Worm (Caenorhabditis elegans) whole organism, L4 larva: ENCODE data around the gene Y77E11A.12.

Source experiments
- F10B5.3 ChIP-seq: sonication (generic microtip); optimal IDR thresholded peaks from 2 replicates; lab custom pipeline; 2016; ENCODE audit warnings: mild to moderate bottlenecking, missing genetic modification characterization, missing compliant biosample characterization
- T20F7.1 ChIP-seq: fragments of 200-800 bp; sonication (Bioruptor generic); optimal IDR thresholded peaks from 2 replicates; lab custom pipeline; 2018; ENCODE audit warnings: mild to moderate bottlenecking, missing genetic modification characterization, missing compliant biosample characterization
- Y48G9A.11 ChIP-seq: fragments of 200-800 bp; sonication (Bioruptor generic); IDR thresholded peaks from 2 replicates; pipeline ENCODE4 v1.3.6; 2022; ENCODE audit warnings: missing genetic modification reagents, missing genetic modification characterization, missing compliant biosample characterization
- aha-1 ChIP-seq: fragments of 150-350 bp; peaks from one replicate; lab custom pipeline; 2014; ENCODE audit warnings: missing biosample characterization, missing genetic modification characterization
- aly-2 ChIP-seq: sonication (generic microtip); optimal IDR thresholded peaks from 2 replicates; lab custom pipeline; 2018; ENCODE audit warnings: missing biosample characterization, missing genetic modification characterization
- ces-1 ChIP-seq: fragments of 150-350 bp; sonication (generic microtip); optimal IDR thresholded peaks from 4 replicates; lab custom pipeline; 2014; ENCODE audit warnings: missing biosample characterization, missing genetic modification reagents, missing genetic modification characterization
- cey-2 ChIP-seq: sonication (generic microtip); optimal IDR thresholded peaks from 3 replicates; lab custom pipeline; 2017; ENCODE audit warnings: missing genetic modification characterization, mild to moderate bottlenecking, missing compliant biosample characterization, antibody characterized with exemption, borderline replicate concordance; ENCODE audit not compliant: insufficient read depth
- daf-12 ChIP-seq: fragments of 150-350 bp; optimal IDR thresholded peaks from 2 replicates; lab custom pipeline; 2014; ENCODE audit warnings: missing biosample characterization, missing genetic modification reagents, missing genetic modification characterization
- daf-16 ChIP-seq, 3 experiments: sonication (generic microtip); optimal IDR thresholded peaks; 2 replicates each; lab custom pipeline; 2016 to 2017; ENCODE audit warnings: missing genetic modification characterization in 3 of 3, missing genetic modification reagents in 3 of 3, mild to moderate bottlenecking in 2 of 3, missing compliant biosample characterization in 2 of 3, missing biosample characterization in 1 of 3, moderate library complexity in 1 of 3
- dmd-6 ChIP-seq: fragments of 200-800 bp; sonication (Bioruptor generic); IDR thresholded peaks from 2 replicates; pipeline ENCODE4 v1.3.6; 2022; ENCODE audit warnings: missing genetic modification reagents, missing genetic modification characterization, missing compliant biosample characterization
- dve-1 ChIP-seq: sonication (generic microtip); optimal IDR thresholded peaks from 2 replicates; lab custom pipeline; 2017; ENCODE audit warnings: antibody characterized with exemption, mild to moderate bottlenecking, missing genetic modification characterization, missing compliant biosample characterization; ENCODE audit not compliant: insufficient read depth
- fkh-10 ChIP-seq: fragments of 150-350 bp; optimal IDR thresholded peaks from 2 replicates; lab custom pipeline; 2014; ENCODE audit warnings: missing biosample characterization, missing genetic modification reagents, missing genetic modification characterization
- gei-8 ChIP-seq: fragments of 200-800 bp; sonication (Bioruptor generic); optimal IDR thresholded peaks from 2 replicates; lab custom pipeline; 2018; ENCODE audit warnings: mild to moderate bottlenecking, missing genetic modification characterization, missing compliant biosample characterization
- hif-1 ChIP-seq, 2 experiments: sonication (generic microtip); optimal IDR thresholded peaks; 2 replicates each; lab custom pipeline; 2016 to 2017; ENCODE audit warnings: missing compliant biosample characterization in 2 of 2, missing genetic modification characterization in 2 of 2, missing genetic modification reagents in 2 of 2, missing genotype in 2 of 2, mild to moderate bottlenecking in 1 of 2
- lin-1 ChIP-seq: fragments of 200-800 bp; sonication (Bioruptor generic); IDR thresholded peaks from 2 replicates; pipeline ENCODE4 v1.3.6; 2022; ENCODE audit warnings: missing genetic modification reagents, missing genetic modification characterization, missing compliant biosample characterization
- lin-38 ChIP-seq: fragments of 200-800 bp; sonication (Bioruptor generic); IDR thresholded peaks from 2 replicates; pipeline ENCODE4 v1.3.6; 2022; ENCODE audit warnings: missing genetic modification reagents, missing genetic modification characterization, missing compliant biosample characterization
- lin-39 ChIP-seq: fragments of 150-350 bp; optimal IDR thresholded peaks from 2 replicates; lab custom pipeline; 2014; ENCODE audit warnings: missing biosample characterization, missing genetic modification reagents, missing genetic modification characterization
- lsy-2 ChIP-seq, 2 experiments: fragments of 150-350 bp in 1 of 2; sonication (generic microtip) in 1 of 2; optimal IDR thresholded peaks; 2 replicates each; lab custom pipeline; 2014 to 2017; ENCODE audit warnings: missing biosample characterization in 2 of 2, missing genetic modification characterization in 2 of 2
- madf-5 ChIP-seq, 2 experiments: fragments of 200-800 bp; sonication (Bioruptor generic); IDR thresholded peaks; 2 replicates each; pipeline ENCODE4 v1.3.6; 2022; ENCODE audit warnings: missing compliant biosample characterization in 2 of 2, missing genetic modification characterization in 2 of 2
- mdl-1 ChIP-seq, 2 experiments: fragments of 150-350 bp in 1 of 2; sonication (generic microtip) in 1 of 2; optimal IDR thresholded peaks; 2 replicates each; lab custom pipeline; 2014 to 2017; ENCODE audit warnings: missing biosample characterization in 2 of 2, missing genetic modification characterization in 2 of 2
- mep-1 ChIP-seq: fragments of 150-350 bp; sonication (generic microtip); optimal IDR thresholded peaks from 3 replicates; lab custom pipeline; 2014; ENCODE audit warnings: missing biosample characterization, missing genetic modification characterization
- mxl-3 ChIP-seq: fragments of 200-800 bp; sonication (Bioruptor generic); optimal IDR thresholded peaks from 2 replicates; lab custom pipeline; 2018; ENCODE audit warnings: mild to moderate bottlenecking, missing genetic modification characterization, missing compliant biosample characterization
- nhr-10 ChIP-seq: fragments of 150-350 bp; optimal IDR thresholded peaks from 2 replicates; lab custom pipeline; 2014; ENCODE audit warnings: missing biosample characterization, missing genetic modification characterization
- nhr-11 ChIP-seq: fragments of 150-350 bp; optimal IDR thresholded peaks from 2 replicates; lab custom pipeline; 2014; ENCODE audit warnings: missing biosample characterization, missing genetic modification characterization
- nhr-28 ChIP-seq: fragments of 150-350 bp; optimal IDR thresholded peaks from 2 replicates; lab custom pipeline; 2014; ENCODE audit warnings: missing biosample characterization, missing genetic modification characterization
- nhr-41 ChIP-seq: fragments of 200-800 bp; sonication (Bioruptor generic); IDR thresholded peaks from 2 replicates; pipeline ENCODE4 v1.3.6; 2022; ENCODE audit warnings: missing genetic modification reagents, missing genetic modification characterization, missing compliant biosample characterization
- php-3 ChIP-seq: fragments of 200-800 bp; sonication (Bioruptor generic); IDR thresholded peaks from 2 replicates; pipeline ENCODE4 v1.3.6; 2022; ENCODE audit warnings: missing genetic modification reagents, missing genetic modification characterization, missing compliant biosample characterization
- rbr-2 ChIP-seq: sonication (generic microtip); optimal IDR thresholded peaks from 2 replicates; lab custom pipeline; 2016; ENCODE audit warnings: missing genotype, missing genetic modification characterization, missing compliant biosample characterization
- saeg-2 ChIP-seq: fragments of 200-800 bp; sonication (Bioruptor generic); IDR thresholded peaks from 2 replicates; pipeline ENCODE4 v1.3.6; 2022; ENCODE audit warnings: missing genetic modification reagents, missing genetic modification characterization, missing compliant biosample characterization
- set-16 ChIP-seq: fragments of 200-800 bp; sonication (Bioruptor generic); IDR thresholded peaks from 2 replicates; pipeline ENCODE4 v1.3.6; 2022; ENCODE audit warnings: missing genetic modification reagents, missing genetic modification characterization, missing compliant biosample characterization
- tra-1 ChIP-seq: fragments of 200-800 bp; sonication (Bioruptor generic); IDR thresholded peaks from 2 replicates; pipeline ENCODE4 v1.3.6; 2022; ENCODE audit warnings: missing genetic modification reagents, missing genetic modification characterization, missing compliant biosample characterization
- unc-62 ChIP-seq, 3 experiments: fragments of 150-350 bp in 1 of 3; sonication (generic microtip); optimal IDR thresholded peaks in 2 of 3; peaks in 1 of 3; 1 replicate in 1 of 3; 2 replicates in 2 of 3; lab custom pipeline; 2014 to 2017; ENCODE audit warnings: missing biosample characterization in 3 of 3, missing genetic modification characterization in 3 of 3, missing genetic modification reagents in 3 of 3, missing genotype in 1 of 3
- zag-1 ChIP-seq: fragments of 150-350 bp; optimal IDR thresholded peaks from 2 replicates; lab custom pipeline; 2014; ENCODE audit warnings: missing biosample characterization, missing genetic modification characterization

Gene Y77E11A.12

ce11 chrIV:1478649-1479048 lies 3.7 kb upstream of the Y77E11A.12 start:
- no peak for TF ChIP-seq tra-1 (GFP tag; lab: Robert Waterston, UW)
- no peak for TF ChIP-seq rbr-2 (tag; lab: Kevin White, UChicago)
- no peak for TF ChIP-seq set-16
- TF ChIP-seq fkh-10 (GFP tag; lab: Kevin White, UChicago) = no peak
- no peak for TF ChIP-seq lin-1 (GFP tag; lab: Robert Waterston, UW)
- no peak for TF ChIP-seq ces-1 (GFP tag; lab: Kevin White, UChicago)
- TF ChIP-seq zag-1 (tag; lab: Kevin White, UChicago) = no peak
- TF ChIP-seq dmd-6 = no peak
- TF ChIP-seq dve-1 = no peak
- no peak for TF ChIP-seq php-3 (GFP tag; lab: Robert Waterston, UW)
- no peak for TF ChIP-seq mep-1 (tag; lab: Kevin White, UChicago)

- no peak for TF ChIP-seq saeg-2 (GFP tag; lab: Robert Waterston, UW)
- peak; percentile 36; the same call in 1 of the 2 replicates for TF ChIP-seq set-16
Measured at ce11 chrIV:1472145-1472544, 2.8 kb downstream of the Y77E11A.12 start.

- TF ChIP-seq Y48G9A.11 (GFP tag; lab: Robert Waterston, UW) = 0 out of 2 replicates have a peak, but pooled peaks have one; percentile 14
- TF ChIP-seq nhr-28 (tag; lab: Kevin White, UChicago) = peak; percentile 72
- no peak for TF ChIP-seq daf-16 (GFP tag; optimal IDR thresholded peaks at IDR 0.05; lab: Kevin White, UChicago)
- no peak for TF ChIP-seq daf-16 (tag; optimal IDR thresholded peaks at IDR 0.05; lab: Kevin White, UChicago)
- TF ChIP-seq cey-2 (tag; lab: Kevin White, UChicago) = no peak
- no peak for TF ChIP-seq ces-1 (GFP tag; lab: Kevin White, UChicago)
- no peak for TF ChIP-seq aha-1
- no peak for TF ChIP-seq lsy-2 (tag; optimal IDR thresholded peaks at IDR 0.05; lab: Kevin White, UChicago)
- TF ChIP-seq gei-8 = no peak
Measured at ce11 chrIV:1470364-1470763, 4.5 kb downstream of the Y77E11A.12 start.

- peak; percentile 97 for TF ChIP-seq aha-1
- TF ChIP-seq daf-12 (tag; lab: Kevin White, UChicago) = no peak
Measured at ce11 chrIV:1469093-1469492, 5.8 kb downstream of the Y77E11A.12 start.

ce11 chrIV:1465462-1465861 lies 9.4 kb downstream of the Y77E11A.12 start:
- TF ChIP-seq mxl-3 (GFP tag; lab: Kevin White, UChicago) (no peak), hif-1 (tag; optimal IDR thresholded peaks at IDR 0.05; lab: Kevin White, UChicago) (no peak), T20F7.1 (GFP tag; lab: Kevin White, UChicago) (no peak), daf-12 (tag; lab: Kevin White, UChicago) (no peak), php-3 (GFP tag; lab: Robert Waterston, UW) (no peak), madf-5 (GFP tag; IDR thresholded peaks at IDR 0.05; lab: Robert Waterston, UW) (0 out of 4 replicates have a peak, but pooled peaks of 1 of the 2 experiments have one; percentile 27), set-16 (no peak), aha-1 (peak; percentile 85), F10B5.3 (tag; lab: Kevin White, UChicago) (no peak), nhr-41 (GFP tag; lab: Robert Waterston, UW) (no peak), lin-38 (GFP tag; lab: Robert Waterston, UW) (no peak), nhr-11 (tag; lab: Kevin White, UChicago) (no peak), mdl-1 (tag; optimal IDR thresholded peaks at IDR 0.05; lab: Kevin White, UChicago) (no peak), unc-62 (GFP tag; optimal IDR thresholded peaks at IDR 0.05 in 1 of 2; lab: Kevin White, UChicago) (peak in 1 of 2 experiments; percentile 36), unc-62 (tag; optimal IDR thresholded peaks at IDR 0.05; lab: Kevin White, UChicago) (no peak), aly-2 (tag; lab: Kevin White, UChicago) (no peak), nhr-10 (tag; lab: Kevin White, UChicago) (no peak), lin-39 (no peak)
